Worm (Caenorhabditis elegans) whole organism, early embryonic: Measurements from ENCODE around the gene C56G2.4.

Source experiments
- B0310.2 ChIP-seq: sonication (generic microtip); optimal IDR thresholded peaks from 2 replicates; lab custom pipeline; 2016; ENCODE audit warnings: mild to moderate bottlenecking, missing genetic modification characterization, missing compliant biosample characterization
- F13C5.2 ChIP-seq: sonication (generic microtip); optimal IDR thresholded peaks from 2 replicates; lab custom pipeline; 2017; ENCODE audit warnings: mild to moderate bottlenecking, missing genetic modification characterization, inconsistent platforms, missing compliant biosample characterization
- aly-1 ChIP-seq: sonication (generic microtip); optimal IDR thresholded peaks from 2 replicates; lab custom pipeline; 2016; ENCODE audit warnings: missing genetic modification characterization, missing compliant biosample characterization
- ama-1 ChIP-seq: fragments of 150-350 bp; optimal IDR thresholded peaks from 2 replicates; lab custom pipeline; 2014
- ceh-13 ChIP-seq: fragments of 200-800 bp; sonication (Bioruptor generic); optimal IDR thresholded peaks from 2 replicates; lab custom pipeline; 2018; ENCODE audit warnings: mild to moderate bottlenecking, missing genetic modification characterization, missing compliant biosample characterization
- ceh-36 ChIP-seq: sonication (generic microtip); optimal IDR thresholded peaks from 2 replicates; lab custom pipeline; 2016; ENCODE audit warnings: missing genetic modification characterization, inconsistent platforms, missing compliant biosample characterization
- ets-7 ChIP-seq: sonication (generic microtip); optimal IDR thresholded peaks from 2 replicates; lab custom pipeline; 2016; ENCODE audit warnings: missing genotype, missing genetic modification characterization, missing compliant biosample characterization
- flt-1 ChIP-seq: fragments of 200-800 bp; sonication (Bioruptor generic); IDR thresholded peaks from 2 replicates; pipeline ENCODE4 v1.3.6; 2022; ENCODE audit warnings: missing genetic modification characterization, missing compliant biosample characterization
- hmbx-1 ChIP-seq: sonication (generic microtip); optimal IDR thresholded peaks from 2 replicates; lab custom pipeline; 2016; ENCODE audit warnings: mild to moderate bottlenecking, missing genetic modification characterization, missing compliant biosample characterization
- hmg-4 ChIP-seq: fragments of 200-800 bp; sonication (Bioruptor generic); optimal IDR thresholded peaks from 2 replicates; lab custom pipeline; 2018; ENCODE audit warnings: mild to moderate bottlenecking, missing genetic modification characterization, missing compliant biosample characterization
- hnd-1 ChIP-seq: sonication (generic microtip); optimal IDR thresholded peaks from 2 replicates; lab custom pipeline; 2016; ENCODE audit warnings: missing genetic modification characterization, missing compliant biosample characterization
- pes-1 ChIP-seq: fragments of 200-800 bp; sonication (Bioruptor generic); IDR thresholded peaks from 2 replicates; pipeline ENCODE4 v1.3.6; 2022; ENCODE audit warnings: missing genetic modification reagents, missing genetic modification characterization, missing compliant biosample characterization
- scrt-1 ChIP-seq: fragments of 200-800 bp; sonication (Bioruptor generic); IDR thresholded peaks from 2 replicates; pipeline ENCODE4 v1.3.6; 2022; ENCODE audit warnings: missing genetic modification characterization, missing compliant biosample characterization
- sea-1 ChIP-seq: fragments of 200-800 bp; sonication (Bioruptor generic); conservative IDR thresholded peaks from 2 replicates; pipeline ENCODE4 v1.3.6; 2022; ENCODE audit warnings: missing genetic modification characterization, missing compliant biosample characterization
- tbx-11 ChIP-seq: fragments of 200-800 bp; sonication (Bioruptor generic); IDR thresholded peaks from 2 replicates; pipeline ENCODE4 v1.3.6; 2022; ENCODE audit warnings: missing genetic modification characterization, missing compliant biosample characterization
- tbx-37 ChIP-seq: fragments of 200-800 bp; sonication (Bioruptor generic); conservative IDR thresholded peaks from 2 replicates; pipeline ENCODE4 v1.3.6; 2022; ENCODE audit warnings: missing genetic modification reagents, missing genetic modification characterization, missing compliant biosample characterization
- tra-4 ChIP-seq: sonication (generic microtip); optimal IDR thresholded peaks from 2 replicates; lab custom pipeline; 2017; ENCODE audit warnings: missing genetic modification characterization, missing compliant biosample characterization

C56G2.4 gene

ce11 chrIII:6331211-6331782 is at the start of gene C56G2.4:
Gene C56G2.4, plus strand, starts transcription at chrIII:6331732.
- TF ChIP-seq B0310.2 (tag; lab: Kevin White, UChicago) (no peak), pes-1 (no peak), scrt-1 (GFP tag; lab: Robert Waterston, UW) (no peak), F13C5.2 (no peak), hmbx-1 (tag; lab: Kevin White, UChicago) (no peak), ama-1 (no peak), ets-7 (no peak), flt-1 (GFP tag; lab: Robert Waterston, UW) (no peak), hnd-1 (tag; lab: Kevin White, UChicago) (no peak), aly-1 (no peak), ceh-13 (GFP tag; lab: Kevin White, UChicago) (no peak), tbx-37 (GFP tag; lab: Robert Waterston, UW) (no peak), sea-1 (no peak)

ce11 chrIII:6283024-6283423 is 48.5 kb upstream of the C56G2.4 start:
- TF ChIP-seq tbx-37 (GFP tag; lab: Robert Waterston, UW) = no peak
- TF ChIP-seq ceh-13 (GFP tag; lab: Kevin White, UChicago) = no peak
- TF ChIP-seq ets-7 = no peak
- TF ChIP-seq flt-1 (GFP tag; lab: Robert Waterston, UW) = no peak
- no peak for TF ChIP-seq ceh-36 (tag; lab: Kevin White, UChicago)

- TF ChIP-seq tra-4 (no peak), hmg-4 (no peak), aly-1 (no peak), B0310.2 (tag; lab: Kevin White, UChicago) (no peak), hmbx-1 (tag; lab: Kevin White, UChicago) (no peak), F13C5.2 (no peak), pes-1 (no peak), tbx-37 (GFP tag; lab: Robert Waterston, UW) (no peak), ets-7 (no peak), tbx-11 (no peak), sea-1 (no peak), hnd-1 (tag; lab: Kevin White, UChicago) (no peak), ama-1 (no peak), ceh-36 (tag; lab: Kevin White, UChicago) (no peak)
These were observed 45.6 kb upstream of the C56G2.4 start, which contains the start of gene gadr-3 for ce11 chrIII:6285890-6286289. Gene gadr-3, minus strand, starts transcription at chrIII:6285990.

- TF ChIP-seq ets-7 = no peak
- TF ChIP-seq ama-1 = no peak
- no peak for TF ChIP-seq ceh-36 (tag; lab: Kevin White, UChicago)
- TF ChIP-seq tbx-11 = no peak
- no peak for TF ChIP-seq hnd-1 (tag; lab: Kevin White, UChicago)
- TF ChIP-seq hmbx-1 (tag; lab: Kevin White, UChicago) = no peak
- no peak for TF ChIP-seq tbx-37 (GFP tag; lab: Robert Waterston, UW)
- TF ChIP-seq sea-1 = no peak
- TF ChIP-seq aly-1 = no peak
These were observed 44.3 kb upstream of the C56G2.4 start, which contains the start of gene F47D12.6 for ce11 chrIII:6287195-6287594. Gene F47D12.6, minus strand, starts transcription at chrIII:6287295.

- TF ChIP-seq F13C5.2 (no peak), hmg-4 (no peak), pes-1 (no peak), B0310.2 (tag; lab: Kevin White, UChicago) (no peak), tbx-11 (no peak), tbx-37 (GFP tag; lab: Robert Waterston, UW) (no peak), sea-1 (no peak), ceh-13 (GFP tag; lab: Kevin White, UChicago) (no peak), flt-1 (GFP tag; lab: Robert Waterston, UW) (no peak), aly-1 (no peak), ama-1 (no peak), ets-7 (no peak), hmbx-1 (tag; lab: Kevin White, UChicago) (no peak), ceh-36 (tag; lab: Kevin White, UChicago) (no peak), scrt-1 (GFP tag; lab: Robert Waterston, UW) (no peak), tra-4 (no peak), hnd-1 (tag; lab: Kevin White, UChicago) (no peak)
These were observed 42.2 kb upstream of the C56G2.4 start for ce11 chrIII:6289366-6289765.

ce11 chrIII:6290469-6291182 is 40.9 kb upstream of the C56G2.4 start:
- TF ChIP-seq flt-1 (GFP tag; lab: Robert Waterston, UW) (no peak), ceh-13 (GFP tag; lab: Kevin White, UChicago) (no peak), ets-7 (no peak), ama-1 (no peak), scrt-1 (GFP tag; lab: Robert Waterston, UW) (no peak), F13C5.2 (no peak), B0310.2 (tag; lab: Kevin White, UChicago) (no peak), aly-1 (no peak), tbx-37 (GFP tag; lab: Robert Waterston, UW) (no peak)

ce11 chrIII:6295972-6296700 is 35.4 kb upstream of the C56G2.4 start, which contains the start of gene F47D12.7:
Gene F47D12.7, minus strand, starts transcription at chrIII:6296022.
- TF ChIP-seq tra-4 (no peak), hmg-4 (no peak), sea-1 (no peak), tbx-37 (GFP tag; lab: Robert Waterston, UW) (no peak), ceh-13 (GFP tag; lab: Kevin White, UChicago) (no peak), pes-1 (no peak), flt-1 (GFP tag; lab: Robert Waterston, UW) (no peak), ama-1 (no peak), hmbx-1 (tag; lab: Kevin White, UChicago) (no peak), B0310.2 (tag; lab: Kevin White, UChicago) (no peak), hnd-1 (tag; lab: Kevin White, UChicago) (no peak), tbx-11 (no peak), scrt-1 (GFP tag; lab: Robert Waterston, UW) (no peak), F13C5.2 (no peak), ets-7 (no peak), ceh-36 (tag; lab: Kevin White, UChicago) (no peak)
